Fruit fly (Drosophila melanogaster): ENCODE data around the gene Der-1.

The Der-1 gene

dm6 chr2L:2013836-2014434 is 40.2 kb downstream of the Der-1 start (continued):
- TF ChIP-seq gem (tag; optimal IDR thresholded peaks at IDR 0.05), result no peak
- no peak for TF ChIP-seq salm (tag; optimal IDR thresholded peaks at IDR 0.05)
- TF ChIP-seq CG42726 (GFP tag; IDR thresholded peaks at IDR 0.05; ENCODE audit: partially characterized antibody), result no peak
- no peak for TF ChIP-seq CG8089 (GFP tag; optimal IDR thresholded peaks at IDR 0.05)
- TF ChIP-seq Neu2 (GFP tag; optimal IDR thresholded peaks at IDR 0.05; ENCODE audit: borderline replicate concordance), result no peak
- TF ChIP-seq CG11696 (GFP tag; IDR thresholded peaks at IDR 0.05), result no peak
- no peak for TF ChIP-seq CG10321 (GFP tag; IDR thresholded peaks at IDR 0.05)
- TF ChIP-seq ato (GFP tag; IDR thresholded peaks at IDR 0.05; ENCODE audit: partially characterized antibody), result no peak
- TF ChIP-seq CG4404 (GFP tag; IDR thresholded peaks at IDR 0.05), result no peak
- no peak for TF ChIP-seq CG9727 (GFP tag; optimal IDR thresholded peaks at IDR 0.05)
- no peak for TF ChIP-seq jigr1 (GFP tag; IDR thresholded peaks at IDR 0.05)
- TF ChIP-seq hth (optimal IDR thresholded peaks at IDR 0.05), result no peak
- TF ChIP-seq grau (tag; optimal IDR thresholded peaks at IDR 0.05), result peak; percentile 79
- TF ChIP-seq Jarid2 (GFP tag; optimal IDR thresholded peaks at IDR 0.05), result no peak
- no peak for TF ChIP-seq CG18011 (GFP tag; optimal IDR thresholded peaks at IDR 0.05)
- TF ChIP-seq CG2129 (GFP tag; IDR thresholded peaks at IDR 0.05; ENCODE audit: partially characterized antibody), result no peak
- no peak for TF ChIP-seq HLHmδ (GFP tag; optimal IDR thresholded peaks at IDR 0.05)
- no peak for TF ChIP-seq CG12744 (GFP tag; optimal IDR thresholded peaks at IDR 0.05)
- no peak for TF ChIP-seq croc (GFP tag; conservative IDR thresholded peaks at IDR 0.05)
- no peak for TF ChIP-seq Usf (GFP tag; optimal IDR thresholded peaks at IDR 0.05)
- no peak for TF ChIP-seq Dref (GFP tag; IDR thresholded peaks at IDR 0.05)
- no peak for TF ChIP-seq TFAM (GFP tag; optimal IDR thresholded peaks at IDR 0.05)
- no peak for TF ChIP-seq CG12071 (GFP tag; optimal IDR thresholded peaks at IDR 0.05)
- no peak for TF ChIP-seq CoRest (tag; optimal IDR thresholded peaks at IDR 0.05)
- no peak for TF ChIP-seq CG11504 (tag; optimal IDR thresholded peaks at IDR 0.05)
- no peak for TF ChIP-seq slou (GFP tag; optimal IDR thresholded peaks at IDR 0.05)
- TF ChIP-seq CG16779 (GFP tag; IDR thresholded peaks at IDR 0.05), result no peak
- TF ChIP-seq CG4424 (GFP tag; optimal IDR thresholded peaks at IDR 0.05), result no peak
- TF ChIP-seq sens-2 (GFP tag; IDR thresholded peaks at IDR 0.05), result no peak
- TF ChIP-seq HLH54F (GFP tag; optimal IDR thresholded peaks at IDR 0.05), result no peak
- TF ChIP-seq Fer3 (tag; optimal IDR thresholded peaks at IDR 0.05), result no peak
- no peak for TF ChIP-seq CG31441 (GFP tag; IDR thresholded peaks at IDR 0.05)
- no peak for TF ChIP-seq CG10462 (GFP tag; optimal IDR thresholded peaks at IDR 0.05)
- TF ChIP-seq CG18599 (GFP tag; optimal IDR thresholded peaks at IDR 0.05), result peak; percentile 6
- peak; percentile 5 for TF ChIP-seq fd102C (GFP tag; optimal IDR thresholded peaks at IDR 0.05)
- TF ChIP-seq Pdp1 (GFP tag; optimal IDR thresholded peaks at IDR 0.05), result peak in 1 of 2 experiments; percentile 12
- TF ChIP-seq dan (GFP tag; IDR thresholded peaks at IDR 0.05), result no peak
- no peak for TF ChIP-seq CG7786 (GFP tag; optimal IDR thresholded peaks at IDR 0.05)
- 0 out of 3 replicates have a peak, but pooled peaks have one; percentile 15 for TF ChIP-seq CG7357 (GFP tag; IDR thresholded peaks at IDR 0.05)
- no peak for TF ChIP-seq CG13424 (tag; optimal IDR thresholded peaks at IDR 0.05)
- TF ChIP-seq CG16863 (GFP tag; optimal IDR thresholded peaks at IDR 0.05), result no peak
- peak; percentile 40 for TF ChIP-seq CG3065 (GFP tag; optimal IDR thresholded peaks at IDR 0.05)
- no peak for TF ChIP-seq Bgb (GFP tag; IDR thresholded peaks at IDR 0.05; ENCODE audit: partially characterized antibody)
- TF ChIP-seq luna (GFP tag; optimal IDR thresholded peaks at IDR 0.05), result no peak
- no peak for TF ChIP-seq CG5245 (GFP tag; optimal IDR thresholded peaks at IDR 0.05)
- TF ChIP-seq CG12769 (tag; optimal IDR thresholded peaks at IDR 0.05), result peak; percentile 27
- TF ChIP-seq mld (GFP tag; IDR thresholded peaks at IDR 0.05; ENCODE audit: partially characterized antibody), result no peak
- TF ChIP-seq Oaz (GFP tag; IDR thresholded peaks at IDR 0.05), result no peak
- TF ChIP-seq onecut (GFP tag; IDR thresholded peaks at IDR 0.05), result no peak
- no peak for TF ChIP-seq CG3838 (GFP tag; optimal IDR thresholded peaks at IDR 0.05)
- no peak for TF ChIP-seq CG1529 (GFP tag; optimal IDR thresholded peaks at IDR 0.05)

Data from whole organism, embryonic.